Fruit fly (Drosophila melanogaster) whole organism, pupa: ENCODE measurements around the gene Galt.

Experiments
- CG10348 ChIP-seq: fragments of 200-800 bp; sonication (Bioruptor generic); IDR thresholded peaks from 2 replicates; pipeline ENCODE4 v1.3.6; 2022; ENCODE audit warnings: missing biosample characterization, missing genetic modification characterization
- CG12605 ChIP-seq: fragments of 200-800 bp; sonication (Bioruptor generic); IDR thresholded peaks from 2 replicates; pipeline ENCODE4 v1.3.6; 2022; ENCODE audit warnings: missing biosample characterization, missing genetic modification characterization
- CG13204 ChIP-seq: fragments of 200-800 bp; sonication (Bioruptor generic); optimal IDR thresholded peaks from 2 replicates; lab custom pipeline; 2018; ENCODE audit warnings: missing biosample characterization, mild to moderate bottlenecking, missing genetic modification characterization, moderate library complexity
- CG14655 ChIP-seq: fragments of 200-800 bp; sonication (Bioruptor generic); optimal IDR thresholded peaks from 3 replicates; lab custom pipeline; 2017; ENCODE audit warnings: mild to moderate bottlenecking, missing biosample characterization, missing genetic modification reagents, missing genetic modification characterization
- CG15710 ChIP-seq: fragments of 200-800 bp; sonication (Bioruptor generic); optimal IDR thresholded peaks from 2 replicates; lab custom pipeline; 2018; ENCODE audit warnings: missing biosample characterization, mild to moderate bottlenecking, missing genetic modification characterization, moderate library complexity
- CG17806 ChIP-seq: fragments of 200-800 bp; sonication (Bioruptor generic); optimal IDR thresholded peaks from 2 replicates; lab custom pipeline; 2018; ENCODE audit warnings: missing biosample characterization, mild to moderate bottlenecking, missing genetic modification characterization, moderate library complexity
- CG32121 ChIP-seq: fragments of 200-800 bp; sonication (Bioruptor generic); IDR thresholded peaks from 2 replicates; pipeline ENCODE4 v1.3.6; 2022; ENCODE audit warnings: missing biosample characterization, missing genetic modification characterization
- CG34367 ChIP-seq: fragments of 200-800 bp; sonication (Bioruptor generic); optimal IDR thresholded peaks from 2 replicates; lab custom pipeline; 2018; ENCODE audit warnings: missing biosample characterization, mild to moderate bottlenecking, missing genetic modification characterization
- CG4496 ChIP-seq: fragments of 200-800 bp; sonication (Bioruptor generic); IDR thresholded peaks from 3 replicates; pipeline ENCODE4 v1.3.6; 2022; ENCODE audit warnings: missing biosample characterization, missing genetic modification characterization
- CG8159 ChIP-seq: fragments of 200-800 bp; sonication (Bioruptor generic); optimal IDR thresholded peaks from 3 replicates; lab custom pipeline; 2018; ENCODE audit warnings: missing biosample characterization, mild to moderate bottlenecking, missing genetic modification characterization, moderate library complexity
- CG8301 ChIP-seq: fragments of 200-800 bp; sonication (Bioruptor generic); optimal IDR thresholded peaks from 2 replicates; lab custom pipeline; 2018; ENCODE audit warnings: missing biosample characterization, mild to moderate bottlenecking, missing genetic modification characterization
- CG9948 ChIP-seq: fragments of 200-800 bp; sonication (Bioruptor generic); optimal IDR thresholded peaks from 2 replicates; lab custom pipeline; 2018; ENCODE audit warnings: missing biosample characterization, mild to moderate bottlenecking, missing genetic modification characterization, moderate library complexity
- D1 ChIP-seq: fragments of 200-800 bp; sonication (Bioruptor generic); optimal IDR thresholded peaks from 2 replicates; lab custom pipeline; 2018; ENCODE audit warnings: missing biosample characterization, mild to moderate bottlenecking, missing genetic modification characterization, moderate library complexity
- EcR ChIP-seq: fragments of 200-800 bp; sonication (Bioruptor generic); optimal IDR thresholded peaks from 3 replicates; lab custom pipeline; 2019; ENCODE audit warnings: missing biosample characterization, missing genetic modification characterization, mild to moderate bottlenecking, moderate library complexity, missing genetic modification reagents
- Ets98B ChIP-seq: fragments of 200-800 bp; sonication (Bioruptor generic); IDR thresholded peaks from 2 replicates; pipeline ENCODE4 v1.3.6; 2022; ENCODE audit warnings: missing biosample characterization, missing genetic modification characterization
- Pif1A ChIP-seq: fragments of 200-800 bp; sonication (Bioruptor generic); optimal IDR thresholded peaks from 3 replicates; lab custom pipeline; 2016; ENCODE audit warnings: missing biosample characterization, missing genetic modification characterization
- Pif1B ChIP-seq: fragments of 200-800 bp; sonication (Bioruptor generic); optimal IDR thresholded peaks from 3 replicates; lab custom pipeline; 2016; ENCODE audit warnings: missing biosample characterization, missing genetic modification characterization
- Snoo ChIP-seq: fragments of 200-800 bp; sonication (Bioruptor generic); optimal IDR thresholded peaks from 3 replicates; lab custom pipeline; 2017; ENCODE audit warnings: missing biosample characterization, mild to moderate bottlenecking, missing genetic modification characterization, inconsistent platforms
- fd96Ca ChIP-seq: fragments of 200-800 bp; sonication (Bioruptor generic); IDR thresholded peaks from 3 replicates; pipeline ENCODE4 v1.3.6; 2022; ENCODE audit warnings: missing biosample characterization, missing genetic modification characterization
- gl ChIP-seq: fragments of 200-800 bp; sonication (Bioruptor generic); optimal IDR thresholded peaks from 2 replicates; lab custom pipeline; 2018; ENCODE audit warnings: missing biosample characterization, mild to moderate bottlenecking, missing genetic modification characterization
- rn ChIP-seq: fragments of 200-800 bp; sonication (Bioruptor generic); IDR thresholded peaks from 2 replicates; pipeline ENCODE4 v1.3.6; 2022; ENCODE audit warnings: missing biosample characterization, missing genetic modification characterization

Gene Galt

DNA sequence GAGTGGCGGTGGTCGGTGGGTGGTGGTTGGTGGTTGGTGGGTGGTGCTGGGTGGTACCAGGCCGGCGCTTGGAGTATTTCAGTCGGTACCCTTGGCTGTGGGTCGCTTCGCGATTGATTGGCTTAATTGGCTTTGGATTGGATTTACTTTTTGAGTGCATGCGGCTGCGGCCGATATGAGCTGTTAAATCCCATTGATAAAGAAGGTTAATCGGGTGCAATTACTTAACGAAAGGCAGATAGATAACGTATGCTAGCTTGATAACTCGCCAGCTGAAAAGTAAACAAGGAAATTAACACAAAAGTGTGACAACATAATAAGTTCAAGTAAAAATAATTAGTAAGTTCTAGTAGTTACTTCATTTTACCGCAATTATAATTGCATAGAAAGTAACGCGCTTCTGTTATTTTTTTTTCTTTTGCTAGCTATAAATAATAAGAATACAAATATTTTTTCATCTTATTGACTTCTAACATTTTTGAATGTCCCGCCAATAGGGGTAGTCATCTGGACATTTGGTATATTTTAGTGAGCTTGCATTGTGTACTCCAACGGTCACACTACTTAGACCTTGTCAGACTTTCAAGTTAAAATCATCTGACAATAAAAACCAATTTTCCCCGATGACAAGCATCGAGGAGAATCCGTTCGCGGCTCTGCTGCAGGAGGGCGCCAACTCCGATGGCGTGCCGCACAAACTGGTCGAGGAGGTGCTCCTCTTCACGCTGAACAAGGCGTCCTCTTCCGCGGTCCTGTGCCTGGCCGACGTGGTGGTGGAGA, 9.7 kb downstream of the Galt start, which contains the start of the genes CG31636 and Ube4A:
Gene CG31636, minus strand, starts transcription at position 184 of the 780 bp plus-strand sequence.
Gene Ube4A, plus strand, starts transcription at position 549 of the 780 bp plus-strand sequence.
- no peak for TF ChIP-seq CG13204
- TF ChIP-seq EcR (GFP tag; lab: Kevin White, UChicago): peak; percentile 60
- TF ChIP-seq Snoo: no peak

DNA sequence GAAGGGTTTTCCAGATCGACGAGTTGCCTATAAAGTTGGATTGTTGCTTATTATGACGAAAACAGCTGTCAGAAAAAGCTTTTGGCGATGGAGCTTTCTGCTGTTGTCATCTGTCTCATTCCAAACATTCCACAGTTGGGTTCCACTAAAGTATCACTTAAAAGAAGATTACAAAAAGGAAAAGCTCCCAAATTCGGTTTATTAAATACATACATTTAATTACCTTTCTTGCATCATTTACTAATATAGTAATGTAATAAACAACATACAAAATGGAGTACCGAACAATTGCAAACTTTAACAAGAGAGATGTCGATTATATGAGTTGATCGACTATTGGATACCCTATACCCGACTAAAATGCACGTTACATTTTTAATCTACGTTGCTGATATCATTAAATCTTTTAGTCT, 11.6 kb downstream of the Galt start, which contains the start of gene CG31633:
Gene CG31633, minus strand, starts transcription at position 58 of the 413 bp plus-strand sequence.
- TF ChIP-seq CG9948 (tag; lab: Kevin White, UChicago) (no peak), EcR (GFP tag; lab: Kevin White, UChicago) (no peak), CG12605 (no peak), fd96Ca (GFP tag; lab: Robert Waterston, UW) (no peak), CG13204 (no peak), Pif1A (GFP tag; lab: Kevin White, UChicago) (no peak), CG8301 (tag; lab: Kevin White, UChicago) (no peak), CG15710 (tag; lab: Kevin White, UChicago) (no peak), D1 (tag; lab: Kevin White, UChicago) (no peak)

- TF ChIP-seq CG34367 (tag; lab: Kevin White, UChicago): no peak
- TF ChIP-seq EcR (GFP tag; lab: Kevin White, UChicago): no peak
- no peak for TF ChIP-seq CG14655
- no peak for TF ChIP-seq CG8301 (tag; lab: Kevin White, UChicago)
- TF ChIP-seq Pif1B: no peak
- TF ChIP-seq Ets98B: peak; percentile 36; the same call in 1 of the 2 replicates
- TF ChIP-seq, all 21 proteins: peak for 1
Observed at dm6 chr2L:6649085-6649754, 18.6 kb downstream of the Galt start, which contains the start of the genes CG31635 and Tango1. CG31635 (minus strand) TSS chr2L:6649114. Tango1 (plus strand) TSS chr2L:6649388.

dm6 chr2L:6648163-6648628, 19.6 kb downstream of the Galt start:
- TF ChIP-seq Ets98B (peak; percentile 90), CG4496 (GFP tag; lab: Robert Waterston, UW) (peak; percentile 95), Pif1A (GFP tag; lab: Kevin White, UChicago) (no peak), CG17806 (tag; lab: Kevin White, UChicago) (peak; percentile 90), CG13204 (no peak), CG10348 (GFP tag; lab: Robert Waterston, UW) (peak; percentile 78), CG12605 (peak; percentile 88), CG8301 (tag; lab: Kevin White, UChicago) (peak; percentile 96), fd96Ca (GFP tag; lab: Robert Waterston, UW) (peak; percentile 91), CG8159 (tag; lab: Kevin White, UChicago) (peak; percentile 92), Pif1B (peak; percentile 86), CG34367 (tag; lab: Kevin White, UChicago) (peak; percentile 93), Snoo (peak; percentile 91), EcR (GFP tag; lab: Kevin White, UChicago) (no peak), D1 (tag; lab: Kevin White, UChicago) (no peak), gl (tag; lab: Kevin White, UChicago) (peak; percentile 77), rn (peak; percentile 90), CG14655 (peak; percentile 97), CG9948 (tag; lab: Kevin White, UChicago) (peak; percentile 92), CG32121 (GFP tag; lab: Robert Waterston, UW) (peak; percentile 95), CG15710 (tag; lab: Kevin White, UChicago) (peak; percentile 93)
- TF ChIP-seq, all 21 proteins: peak for 17

dm6 chr2L:6647103-6647711, 20.6 kb downstream of the Galt start:
- TF ChIP-seq D1 (tag; lab: Kevin White, UChicago): peak; percentile 68
- peak; percentile 91 for TF ChIP-seq CG9948 (tag; lab: Kevin White, UChicago)
- TF ChIP-seq Snoo: peak; percentile 90
- TF ChIP-seq CG10348 (GFP tag; lab: Robert Waterston, UW): peak; percentile 88
- peak; percentile 89 for TF ChIP-seq CG8159 (tag; lab: Kevin White, UChicago)
- peak; percentile 97 for TF ChIP-seq Pif1A (GFP tag; lab: Kevin White, UChicago)
- TF ChIP-seq Pif1B: peak; percentile 94
- TF ChIP-seq CG8301 (tag; lab: Kevin White, UChicago): peak; percentile 96
- TF ChIP-seq CG14655: peak; percentile 95
- TF ChIP-seq CG17806 (tag; lab: Kevin White, UChicago): peak; percentile 90
- TF ChIP-seq CG12605: peak; percentile 96
- TF ChIP-seq gl (tag; lab: Kevin White, UChicago): peak; percentile 82
- peak; percentile 96 for TF ChIP-seq fd96Ca (GFP tag; lab: Robert Waterston, UW)
- TF ChIP-seq CG13204: peak; percentile 73
- peak; percentile 92 for TF ChIP-seq rn
- peak; percentile 3 for TF ChIP-seq EcR (GFP tag; lab: Kevin White, UChicago)
- TF ChIP-seq CG4496 (GFP tag; lab: Robert Waterston, UW): peak; percentile 98
- peak; percentile 82 for TF ChIP-seq CG34367 (tag; lab: Kevin White, UChicago)
- peak; percentile 82 for TF ChIP-seq CG15710 (tag; lab: Kevin White, UChicago)
- TF ChIP-seq CG32121 (GFP tag; lab: Robert Waterston, UW): peak; percentile 98
- TF ChIP-seq Ets98B: peak; percentile 97
